Fruit fly (Drosophila melanogaster): ENCODE measurements around the gene Mon1.

Gene Mon1

dm6 chr2L:4850356-4850755 lies at the start of gene Mon1, which contains the start of gene mRpS2:
Mon1 (plus strand) TSS chr2L:4850641.
mRpS2 (minus strand) TSS chr2L:4850419.
- TF ChIP-seq insv (optimal IDR thresholded peaks at IDR 0.05) (no peak), ttk (optimal IDR thresholded peaks at IDR 0.05) (no peak)

- TF ChIP-seq h (optimal IDR thresholded peaks at IDR 0.05) (no peak), psq (optimal IDR thresholded peaks at IDR 0.05) (no peak), Myc (optimal IDR thresholded peaks at IDR 0.05) (no peak), ttk (optimal IDR thresholded peaks at IDR 0.05) (no peak), Sin3A (optimal IDR thresholded peaks at IDR 0.05) (no peak), insv (optimal IDR thresholded peaks at IDR 0.05) (no peak)
Observed at dm6 chr2L:4801705-4802216, 48.7 kb upstream of the Mon1 start, which contains the start of gene slf. slf (minus strand) TSS chr2L:4801923.

DNA sequence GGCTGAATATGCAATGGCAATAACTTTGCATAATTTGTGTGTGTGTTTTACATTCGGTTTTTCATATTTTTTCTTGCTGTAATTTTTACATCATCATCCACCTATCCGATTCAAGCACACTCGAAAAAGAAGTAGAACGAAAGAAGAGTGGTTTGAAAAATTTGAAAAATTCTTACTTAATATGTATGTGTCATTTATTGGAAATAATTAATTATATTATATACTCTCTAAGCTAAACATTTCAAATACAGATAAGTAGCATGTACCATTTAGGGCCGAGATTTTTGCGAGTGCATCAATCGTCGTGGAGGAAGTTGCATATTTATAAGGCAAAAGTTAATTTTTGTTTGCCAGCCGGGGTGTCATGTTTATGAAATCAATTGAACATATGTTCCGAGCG lies 44.3 kb upstream of the Mon1 start:
- no peak for TF ChIP-seq Myc (optimal IDR thresholded peaks at IDR 0.05)
- no peak for TF ChIP-seq Sin3A (optimal IDR thresholded peaks at IDR 0.05)
- TF ChIP-seq ttk (optimal IDR thresholded peaks at IDR 0.05), result no peak
- TF ChIP-seq psq (optimal IDR thresholded peaks at IDR 0.05), result no peak
- no peak for TF ChIP-seq insv (optimal IDR thresholded peaks at IDR 0.05)
- TF ChIP-seq h (optimal IDR thresholded peaks at IDR 0.05), result no peak

dm6 chr2L:4807953-4808604 lies 42.4 kb upstream of the Mon1 start:
- TF ChIP-seq insv (optimal IDR thresholded peaks at IDR 0.05) (no peak), Myc (optimal IDR thresholded peaks at IDR 0.05) (no peak), h (optimal IDR thresholded peaks at IDR 0.05) (no peak), ttk (optimal IDR thresholded peaks at IDR 0.05) (no peak), Sin3A (optimal IDR thresholded peaks at IDR 0.05) (no peak), psq (optimal IDR thresholded peaks at IDR 0.05) (no peak)

- TF ChIP-seq Myc (optimal IDR thresholded peaks at IDR 0.05) (no peak), h (optimal IDR thresholded peaks at IDR 0.05) (no peak), Sin3A (optimal IDR thresholded peaks at IDR 0.05) (no peak), psq (optimal IDR thresholded peaks at IDR 0.05) (no peak), ttk (optimal IDR thresholded peaks at IDR 0.05) (no peak), insv (optimal IDR thresholded peaks at IDR 0.05) (no peak)
Observed at dm6 chr2L:4810044-4810609, 40.3 kb upstream of the Mon1 start.

- TF ChIP-seq Myc (optimal IDR thresholded peaks at IDR 0.05), result no peak
- no peak for TF ChIP-seq insv (optimal IDR thresholded peaks at IDR 0.05)
- no peak for TF ChIP-seq h (optimal IDR thresholded peaks at IDR 0.05)
- no peak for TF ChIP-seq psq (optimal IDR thresholded peaks at IDR 0.05)
- no peak for TF ChIP-seq Sin3A (optimal IDR thresholded peaks at IDR 0.05)
- no peak for TF ChIP-seq ttk (optimal IDR thresholded peaks at IDR 0.05)
Observed at dm6 chr2L:4810697-4811490, 39.5 kb upstream of the Mon1 start.

DNA sequence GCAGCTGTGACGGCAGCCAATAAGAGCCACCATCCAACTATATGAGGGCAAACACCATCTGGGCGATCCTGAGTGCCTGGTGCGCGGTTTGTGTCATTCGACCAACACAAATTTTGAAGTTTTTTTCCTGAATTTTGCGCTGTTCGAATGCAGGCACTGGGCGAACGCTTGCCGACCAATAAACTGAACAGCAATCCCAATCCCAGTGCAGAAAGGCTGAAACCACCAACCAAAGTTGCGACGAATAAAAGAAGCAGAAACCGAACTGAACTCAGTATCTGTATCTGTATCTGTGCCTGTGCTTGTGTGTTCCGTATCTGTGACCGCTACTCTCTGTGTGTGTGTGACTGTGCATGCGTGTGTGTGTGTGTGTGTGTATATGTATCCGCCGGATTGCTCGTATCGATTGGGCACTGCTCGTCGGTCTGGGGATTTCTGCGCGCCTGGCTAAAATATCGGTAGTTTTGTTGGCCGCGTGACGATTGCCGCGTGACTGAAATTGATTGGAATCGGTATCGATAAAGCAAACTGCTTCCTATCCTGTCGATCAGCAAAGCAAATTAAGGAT lies 38.9 kb upstream of the Mon1 start:
- TF ChIP-seq insv (optimal IDR thresholded peaks at IDR 0.05) (no peak), Sin3A (optimal IDR thresholded peaks at IDR 0.05) (no peak), h (optimal IDR thresholded peaks at IDR 0.05) (no peak), ttk (optimal IDR thresholded peaks at IDR 0.05) (no peak), psq (optimal IDR thresholded peaks at IDR 0.05) (no peak), Myc (optimal IDR thresholded peaks at IDR 0.05) (no peak)

- TF ChIP-seq h (optimal IDR thresholded peaks at IDR 0.05) (no peak), ttk (optimal IDR thresholded peaks at IDR 0.05) (no peak), insv (optimal IDR thresholded peaks at IDR 0.05) (no peak), Sin3A (optimal IDR thresholded peaks at IDR 0.05) (no peak), psq (optimal IDR thresholded peaks at IDR 0.05) (no peak), Myc (optimal IDR thresholded peaks at IDR 0.05) (no peak)
Observed at dm6 chr2L:4812261-4813022, 38.0 kb upstream of the Mon1 start, which contains the start of gene CG15629. CG15629 (plus strand) TSS chr2L:4813009.

dm6 chr2L:4813023-4813339 lies 37.5 kb upstream of the Mon1 start:
- no peak for TF ChIP-seq insv (optimal IDR thresholded peaks at IDR 0.05)
- no peak for TF ChIP-seq ttk (optimal IDR thresholded peaks at IDR 0.05)
- no peak for TF ChIP-seq h (optimal IDR thresholded peaks at IDR 0.05)
- TF ChIP-seq psq (optimal IDR thresholded peaks at IDR 0.05), result no peak
- TF ChIP-seq Sin3A (optimal IDR thresholded peaks at IDR 0.05), result no peak
- TF ChIP-seq Myc (optimal IDR thresholded peaks at IDR 0.05), result no peak

dm6 chr2L:4818056-4818455 lies 32.4 kb upstream of the Mon1 start, which contains the start of gene CG3225:
CG3225 (minus strand) TSS chr2L:4818245.
- no peak for TF ChIP-seq h (optimal IDR thresholded peaks at IDR 0.05)
- no peak for TF ChIP-seq Myc (optimal IDR thresholded peaks at IDR 0.05)
- TF ChIP-seq insv (optimal IDR thresholded peaks at IDR 0.05), result no peak
- TF ChIP-seq ttk (optimal IDR thresholded peaks at IDR 0.05), result no peak
- TF ChIP-seq psq (optimal IDR thresholded peaks at IDR 0.05), result no peak
- no peak for TF ChIP-seq Sin3A (optimal IDR thresholded peaks at IDR 0.05)

dm6 chr2L:4819995-4820394 lies 30.4 kb upstream of the Mon1 start:
- TF ChIP-seq ttk (optimal IDR thresholded peaks at IDR 0.05), result no peak
- TF ChIP-seq Sin3A (optimal IDR thresholded peaks at IDR 0.05), result no peak
